Fruit fly (Drosophila melanogaster): ENCODE results near the gene ergic53.

DNA sequence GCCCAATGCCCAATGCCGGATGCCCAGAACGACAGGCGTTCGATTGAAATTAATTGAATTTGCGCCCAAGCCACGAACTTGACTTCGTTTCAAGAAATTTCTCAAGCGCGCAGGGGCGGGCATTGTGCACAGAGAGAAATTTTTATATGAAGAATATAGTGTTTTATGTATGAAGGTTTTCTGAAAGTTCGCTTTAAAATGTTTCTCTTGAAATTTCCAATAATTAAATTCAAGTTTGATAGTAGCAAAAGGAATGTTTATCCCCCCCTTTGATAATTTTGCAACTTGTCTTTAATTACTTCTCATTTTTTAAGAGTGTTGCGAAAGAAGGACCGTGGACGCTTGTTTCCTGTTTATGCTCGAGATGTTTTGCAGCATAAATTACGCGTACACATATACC lies 9.1 kb downstream of the ergic53 start:
- TF ChIP-seq CTCF (optimal IDR thresholded peaks at IDR 0.05), result no peak
- no peak for TF ChIP-seq CG8478 (optimal IDR thresholded peaks at IDR 0.05)

Data from S2 (cell line).